Fruit fly (Drosophila melanogaster): ENCODE results near the gene Obp18a.

The Obp18a gene

DNA sequence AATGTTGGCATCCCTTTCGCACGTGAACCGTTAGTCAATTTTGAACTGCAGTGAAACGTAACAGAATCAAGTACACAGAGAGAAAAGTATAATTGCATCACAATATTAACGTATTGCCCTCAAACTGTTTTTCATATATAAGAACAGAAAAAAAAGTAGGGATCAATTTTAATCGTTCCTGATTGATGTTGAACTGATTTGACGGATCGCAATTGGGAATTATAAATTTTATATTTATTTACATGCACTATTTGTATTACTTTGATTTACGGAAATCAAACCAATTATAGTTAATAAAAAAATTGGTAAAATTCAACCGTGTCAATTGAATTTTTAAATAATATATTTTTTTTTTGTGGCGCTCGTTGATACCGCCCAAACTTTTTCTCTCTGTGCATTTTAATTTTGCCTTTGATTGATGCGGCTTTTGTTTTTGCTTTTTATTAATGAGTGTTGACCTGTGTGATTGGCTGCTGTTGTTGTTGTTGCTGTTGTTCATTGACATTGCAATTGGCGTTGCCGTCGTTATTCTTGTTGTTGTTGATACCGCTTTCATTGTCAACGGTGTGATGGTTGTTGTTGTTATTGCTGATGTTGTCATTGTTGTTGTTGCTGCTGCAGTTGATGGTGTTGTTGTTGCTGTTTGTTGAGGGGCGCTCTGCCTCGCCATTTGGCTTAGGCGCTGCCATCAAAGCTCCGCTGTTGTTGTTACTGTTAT lies 17.1 kb upstream of the Obp18a start (continued):
- TF ChIP-seq Spps (tag; optimal IDR thresholded peaks at IDR 0.05) (peak; percentile 14), HLH3B (GFP tag; IDR thresholded peaks at IDR 0.05) (no peak), chif (GFP tag; optimal IDR thresholded peaks at IDR 0.05) (peak in 1 of 2 experiments; percentile 34), CG7372 (GFP tag; IDR thresholded peaks at IDR 0.05) (no peak), Sin3A (optimal IDR thresholded peaks at IDR 0.05) (no peak), CG34422 (GFP tag; IDR thresholded peaks at IDR 0.05) (no peak), zen2 (GFP tag; IDR thresholded peaks at IDR 0.05; ENCODE audit: partially characterized antibody) (no peak), E2f2 (GFP tag; IDR thresholded peaks at IDR 0.05) (no peak), CG32532 (GFP tag; IDR thresholded peaks at IDR 0.05) (0 out of 2 replicates have a peak, but pooled peaks have one; percentile 16), CG14667 (GFP tag; IDR thresholded peaks at IDR 0.05) (0 out of 2 replicates have a peak, but pooled peaks have one; percentile 32), CG11398 (GFP tag; optimal IDR thresholded peaks at IDR 0.05) (no peak), Pdp1 (GFP tag; optimal IDR thresholded peaks at IDR 0.05) (peak in 1 of 2 experiments; percentile 16), CG6813 (GFP tag; optimal IDR thresholded peaks at IDR 0.05) (no peak), CG31224 (GFP tag; IDR thresholded peaks at IDR 0.05) (no peak), CG12104 (GFP tag; optimal IDR thresholded peaks at IDR 0.05) (peak; percentile 61), CkIIα-i1 (GFP tag; IDR thresholded peaks at IDR 0.05) (no peak), tap (tag; optimal IDR thresholded peaks at IDR 0.05) (no peak), CG6854 (GFP tag; optimal IDR thresholded peaks at IDR 0.05) (no peak), CG33213 (GFP tag; optimal IDR thresholded peaks at IDR 0.05) (no peak), CG8388 (GFP tag; optimal IDR thresholded peaks at IDR 0.05) (peak; percentile 64), CG6683 (GFP tag; optimal IDR thresholded peaks at IDR 0.05) (no peak), otp (GFP tag; IDR thresholded peaks at IDR 0.05) (peak; percentile 47; the same call in 1 of the 3 replicates), CG4820 (GFP tag; optimal IDR thresholded peaks at IDR 0.05) (peak; percentile 57), ems (GFP tag; optimal IDR thresholded peaks at IDR 0.05) (no peak), Chrac-16 (GFP tag; optimal IDR thresholded peaks at IDR 0.05) (peak; percentile 37), Mes4 (GFP tag; optimal IDR thresholded peaks at IDR 0.05) (no peak), C15 (GFP tag; IDR thresholded peaks at IDR 0.05) (no peak), so (GFP tag; IDR thresholded peaks at IDR 0.05) (0 out of 3 replicates have a peak, but pooled peaks have one; percentile 8), hth (optimal IDR thresholded peaks at IDR 0.05) (no peak), wdn (GFP tag; IDR thresholded peaks at IDR 0.05) (no peak), CG11560 (tag; IDR thresholded peaks at IDR 0.05) (no peak), CG12071 (GFP tag; optimal IDR thresholded peaks at IDR 0.05) (no peak), CG33557 (GFP tag; optimal IDR thresholded peaks at IDR 0.05) (peak; percentile 21), sens-2 (GFP tag; IDR thresholded peaks at IDR 0.05) (peak; percentile 15; the same call in 1 of the 2 replicates), Rx (GFP tag; IDR thresholded peaks at IDR 0.05) (no peak), CG17385 (GFP tag; optimal IDR thresholded peaks at IDR 0.05) (peak; percentile 54), sd (tag; optimal IDR thresholded peaks at IDR 0.05) (no peak), Blimp-1 (GFP tag; optimal IDR thresholded peaks at IDR 0.05) (peak; percentile 66), CG9215 (GFP tag; IDR thresholded peaks at IDR 0.05) (no peak), Gug (GFP tag; IDR thresholded peaks at IDR 0.05) (no peak), Lim3 (GFP tag; IDR thresholded peaks at IDR 0.05) (no peak), CG4360 (GFP tag; IDR thresholded peaks at IDR 0.05) (peak; percentile 91), CG2889 (GFP tag; IDR thresholded peaks at IDR 0.05) (0 out of 3 replicates have a peak, but pooled peaks have one; percentile 10), NFAT (GFP tag; IDR thresholded peaks at IDR 0.05) (no peak), CG6765 (GFP tag; optimal IDR thresholded peaks at IDR 0.05) (no peak), repo (GFP tag; optimal IDR thresholded peaks at IDR 0.05) (no peak), CG7987 (GFP tag; optimal IDR thresholded peaks at IDR 0.05) (no peak), sqz (GFP tag; optimal IDR thresholded peaks at IDR 0.05) (peak; percentile 15), CG16815 (GFP tag; optimal IDR thresholded peaks at IDR 0.05) (peak; percentile 43), sug (tag; optimal IDR thresholded peaks at IDR 0.05) (no peak), HLH54F (GFP tag; optimal IDR thresholded peaks at IDR 0.05) (no peak)
